Worm (Caenorhabditis elegans): ENCODE measurements around the gene str-71.

ce11 chrV:15465032-15465727 lies 6.2 kb upstream of the str-71 start, which contains the start of gene pqn-71:
- peak; percentile 87 for TF ChIP-seq dao-5 (tag; optimal IDR thresholded peaks at IDR 0.05)
- TF ChIP-seq him-1 (tag; optimal IDR thresholded peaks at IDR 0.05), result peak; percentile 92
- TF ChIP-seq W03F9.2 (tag; optimal IDR thresholded peaks at IDR 0.05), result peak; percentile 71

Data from whole organism, L4/young adult.